Fruit fly (Drosophila melanogaster) whole organism, wandering third instar larva: ENCODE data around the gene Tip60.

Experiments
- CrebA ChIP-seq: fragments of 200-800 bp; sonication (Bioruptor generic); optimal IDR thresholded peaks from 2 replicates; lab custom pipeline; 2016; ENCODE audit warnings: missing biosample characterization, mild to moderate bottlenecking, missing genetic modification characterization, borderline replicate concordance
- Myc ChIP-seq: fragments of >200 bp; optimal IDR thresholded peaks from 2 replicates; lab custom pipeline; 2017
- N ChIP-seq: fragments of >200 bp; optimal IDR thresholded peaks from 2 replicates; lab custom pipeline; 2018; ENCODE audit warnings: missing biosample characterization, missing external identifiers, missing genetic modification characterization
- fru ChIP-seq: fragments of 200-800 bp; sonication (Bioruptor generic); optimal IDR thresholded peaks from 3 replicates; lab custom pipeline; 2016; ENCODE audit warnings: missing biosample characterization, mild to moderate bottlenecking, missing genetic modification characterization
- rgr ChIP-seq: fragments of 200-800 bp; sonication (Bioruptor generic); optimal IDR thresholded peaks from 3 replicates; lab custom pipeline; 2016; ENCODE audit warnings: missing biosample characterization, mild to moderate bottlenecking, missing genetic modification characterization
- sage ChIP-seq: fragments of 200-800 bp; sonication (Bioruptor generic); optimal IDR thresholded peaks from 2 replicates; lab custom pipeline; 2016; ENCODE audit warnings: missing biosample characterization, mild to moderate bottlenecking, missing genetic modification characterization
- woc ChIP-seq: sonication (Bioruptor generic); optimal IDR thresholded peaks from 2 replicates; lab custom pipeline; 2016; ENCODE audit warnings: missing biosample characterization, mild to moderate bottlenecking, missing genetic modification characterization

DNA sequence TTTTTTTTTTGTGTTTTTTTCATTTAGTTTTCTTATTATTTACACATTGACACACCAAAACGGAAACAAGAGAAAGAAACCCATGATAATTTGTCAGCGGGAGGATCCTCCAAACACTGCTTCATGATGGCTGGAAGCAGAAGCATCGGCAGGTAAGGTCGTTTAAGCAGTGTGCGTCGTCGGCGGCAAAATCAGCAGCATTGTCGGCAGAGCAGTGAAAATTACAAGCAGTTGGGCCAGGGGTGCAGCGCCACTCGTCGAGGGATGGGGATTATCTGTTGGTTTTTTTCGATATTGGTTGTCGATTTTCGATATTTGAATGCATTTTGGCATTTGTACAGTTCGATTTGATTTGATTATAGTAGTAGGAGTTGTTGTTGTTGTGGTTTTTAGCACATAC lies 21.8 kb upstream of the Tip60 start:
- no peak for TF ChIP-seq N (GFP tag; lab: Kevin White, UChicago)
- no peak for TF ChIP-seq woc (GFP tag; lab: Kevin White, UChicago)
- TF ChIP-seq CrebA (GFP tag; lab: Kevin White, UChicago) = no peak
- no peak for TF ChIP-seq fru
- no peak for TF ChIP-seq rgr (GFP tag; lab: Kevin White, UChicago)
- TF ChIP-seq sage (GFP tag; lab: Kevin White, UChicago) = no peak
- TF ChIP-seq Myc = no peak
